Worm (Caenorhabditis elegans) whole organism, early embryonic: Measurements from ENCODE around the gene bath-24.

ENCODE experiments used
- B0310.2 ChIP-seq: sonication (generic microtip); optimal IDR thresholded peaks from 2 replicates; lab custom pipeline; 2016; ENCODE audit warnings: mild to moderate bottlenecking, missing genetic modification characterization, missing compliant biosample characterization
- F13C5.2 ChIP-seq: sonication (generic microtip); optimal IDR thresholded peaks from 2 replicates; lab custom pipeline; 2017; ENCODE audit warnings: mild to moderate bottlenecking, missing genetic modification characterization, inconsistent platforms, missing compliant biosample characterization
- aly-1 ChIP-seq: sonication (generic microtip); optimal IDR thresholded peaks from 2 replicates; lab custom pipeline; 2016; ENCODE audit warnings: missing genetic modification characterization, missing compliant biosample characterization
- ama-1 ChIP-seq: fragments of 150-350 bp; optimal IDR thresholded peaks from 2 replicates; lab custom pipeline; 2014
- ceh-13 ChIP-seq: fragments of 200-800 bp; sonication (Bioruptor generic); optimal IDR thresholded peaks from 2 replicates; lab custom pipeline; 2018; ENCODE audit warnings: mild to moderate bottlenecking, missing genetic modification characterization, missing compliant biosample characterization
- ceh-36 ChIP-seq: sonication (generic microtip); optimal IDR thresholded peaks from 2 replicates; lab custom pipeline; 2016; ENCODE audit warnings: missing genetic modification characterization, inconsistent platforms, missing compliant biosample characterization
- ets-7 ChIP-seq: sonication (generic microtip); optimal IDR thresholded peaks from 2 replicates; lab custom pipeline; 2016; ENCODE audit warnings: missing genotype, missing genetic modification characterization, missing compliant biosample characterization
- flt-1 ChIP-seq: fragments of 200-800 bp; sonication (Bioruptor generic); IDR thresholded peaks from 2 replicates; pipeline ENCODE4 v1.3.6; 2022; ENCODE audit warnings: missing genetic modification characterization, missing compliant biosample characterization
- hmbx-1 ChIP-seq: sonication (generic microtip); optimal IDR thresholded peaks from 2 replicates; lab custom pipeline; 2016; ENCODE audit warnings: mild to moderate bottlenecking, missing genetic modification characterization, missing compliant biosample characterization
- hmg-4 ChIP-seq: fragments of 200-800 bp; sonication (Bioruptor generic); optimal IDR thresholded peaks from 2 replicates; lab custom pipeline; 2018; ENCODE audit warnings: mild to moderate bottlenecking, missing genetic modification characterization, missing compliant biosample characterization
- hnd-1 ChIP-seq: sonication (generic microtip); optimal IDR thresholded peaks from 2 replicates; lab custom pipeline; 2016; ENCODE audit warnings: missing genetic modification characterization, missing compliant biosample characterization
- pes-1 ChIP-seq: fragments of 200-800 bp; sonication (Bioruptor generic); IDR thresholded peaks from 2 replicates; pipeline ENCODE4 v1.3.6; 2022; ENCODE audit warnings: missing genetic modification reagents, missing genetic modification characterization, missing compliant biosample characterization
- scrt-1 ChIP-seq: fragments of 200-800 bp; sonication (Bioruptor generic); IDR thresholded peaks from 2 replicates; pipeline ENCODE4 v1.3.6; 2022; ENCODE audit warnings: missing genetic modification characterization, missing compliant biosample characterization
- sea-1 ChIP-seq: fragments of 200-800 bp; sonication (Bioruptor generic); conservative IDR thresholded peaks from 2 replicates; pipeline ENCODE4 v1.3.6; 2022; ENCODE audit warnings: missing genetic modification characterization, missing compliant biosample characterization
- tbx-11 ChIP-seq: fragments of 200-800 bp; sonication (Bioruptor generic); IDR thresholded peaks from 2 replicates; pipeline ENCODE4 v1.3.6; 2022; ENCODE audit warnings: missing genetic modification characterization, missing compliant biosample characterization
- tbx-37 ChIP-seq: fragments of 200-800 bp; sonication (Bioruptor generic); conservative IDR thresholded peaks from 2 replicates; pipeline ENCODE4 v1.3.6; 2022; ENCODE audit warnings: missing genetic modification reagents, missing genetic modification characterization, missing compliant biosample characterization
- tra-4 ChIP-seq: sonication (generic microtip); optimal IDR thresholded peaks from 2 replicates; lab custom pipeline; 2017; ENCODE audit warnings: missing genetic modification characterization, missing compliant biosample characterization

bath-24 gene

DNA sequence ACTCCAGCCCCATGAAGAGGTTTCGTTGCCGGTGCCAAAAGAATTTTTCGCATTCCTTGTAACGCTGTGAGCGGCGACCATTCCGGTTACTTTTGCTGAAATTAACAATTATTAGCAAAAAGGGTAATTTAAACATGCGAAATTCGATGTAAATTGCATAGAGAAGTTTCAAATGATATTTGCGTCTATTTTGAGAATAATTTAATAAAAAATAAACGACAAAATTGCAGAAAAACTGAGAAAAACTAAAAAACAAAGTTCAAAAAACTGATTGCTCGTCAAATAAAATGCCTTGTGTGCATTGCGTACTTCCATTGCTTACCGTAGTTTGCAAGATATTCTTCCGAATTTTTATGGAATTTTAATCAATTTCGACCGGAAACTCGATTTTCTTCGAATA lies at the start of gene bath-24:
Gene bath-24 (minus strand): TSS at position 101 of the 400 bp plus-strand sequence.
- TF ChIP-seq ets-7 (tag; lab: Kevin White, UChicago) (no peak), ceh-36 (tag; lab: Kevin White, UChicago) (no peak), sea-1 (GFP tag; lab: Robert Waterston, UW) (no peak), hmg-4 (GFP tag; lab: Kevin White, UChicago) (no peak), ceh-13 (no peak), tra-4 (no peak), scrt-1 (GFP tag; lab: Robert Waterston, UW) (no peak), B0310.2 (tag; lab: Kevin White, UChicago) (no peak), tbx-37 (no peak), aly-1 (tag; lab: Kevin White, UChicago) (no peak), F13C5.2 (no peak), pes-1 (GFP tag; lab: Robert Waterston, UW) (no peak), hmbx-1 (tag; lab: Kevin White, UChicago) (no peak), hnd-1 (tag; lab: Kevin White, UChicago) (no peak), flt-1 (GFP tag; lab: Robert Waterston, UW) (no peak), ama-1 (lab: Kevin White, UChicago) (no peak), tbx-11 (GFP tag; lab: Robert Waterston, UW) (no peak)

DNA sequence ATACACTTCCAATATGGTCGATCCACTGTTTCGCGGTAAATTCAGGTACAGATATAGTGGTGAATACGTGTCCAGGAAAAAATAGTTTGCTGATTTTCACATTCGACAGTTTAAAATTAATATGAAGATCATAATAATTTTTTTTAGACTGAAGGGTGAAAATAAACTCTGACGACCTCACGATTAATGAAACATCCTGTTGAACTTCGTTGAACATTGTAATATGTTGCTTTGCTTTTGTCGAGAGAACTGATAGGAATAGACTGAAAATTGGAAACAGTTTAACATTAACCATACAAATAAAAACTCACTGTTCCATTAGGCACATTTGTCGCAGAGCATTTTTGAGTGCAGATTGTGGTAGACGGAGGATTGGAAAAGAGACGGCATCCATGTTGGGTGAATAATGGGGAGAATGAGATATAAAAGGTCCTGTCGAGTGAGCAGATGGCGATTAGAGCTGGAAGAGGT lies 48.1 kb upstream of the bath-24 start, which contains the start of gene fbxb-37:
Gene fbxb-37 (minus strand): TSS at position 421 of the 471 bp plus-strand sequence.
- TF ChIP-seq tbx-11 (GFP tag; lab: Robert Waterston, UW) (no peak), sea-1 (GFP tag; lab: Robert Waterston, UW) (no peak), ets-7 (tag; lab: Kevin White, UChicago) (no peak), flt-1 (GFP tag; lab: Robert Waterston, UW) (no peak), tbx-37 (no peak), ceh-13 (no peak), B0310.2 (tag; lab: Kevin White, UChicago) (no peak), F13C5.2 (no peak), hmg-4 (GFP tag; lab: Kevin White, UChicago) (no peak), ama-1 (lab: Kevin White, UChicago) (no peak), tra-4 (no peak), aly-1 (tag; lab: Kevin White, UChicago) (no peak), ceh-36 (tag; lab: Kevin White, UChicago) (no peak), hmbx-1 (tag; lab: Kevin White, UChicago) (no peak), hnd-1 (tag; lab: Kevin White, UChicago) (no peak), scrt-1 (GFP tag; lab: Robert Waterston, UW) (no peak), pes-1 (GFP tag; lab: Robert Waterston, UW) (no peak)

DNA sequence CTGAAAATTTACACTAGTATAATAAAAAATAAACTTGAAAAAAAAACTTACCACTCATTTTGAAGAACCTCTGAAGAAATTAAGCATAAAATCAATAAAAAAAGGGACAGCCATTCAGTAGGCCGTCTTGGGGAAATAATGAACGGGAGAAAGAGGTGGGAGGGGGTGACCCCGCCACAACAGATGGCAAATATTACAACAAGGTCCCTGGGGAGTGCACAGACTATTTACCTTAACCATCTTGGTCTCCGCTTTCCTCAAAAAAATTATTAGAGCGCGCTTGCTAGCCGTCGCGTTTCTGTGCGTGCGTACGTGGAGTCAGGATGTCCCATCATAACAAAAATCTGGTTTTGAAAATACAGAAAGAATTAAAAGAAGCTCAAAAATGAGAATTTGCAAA lies 46.6 kb upstream of the bath-24 start, which contains the start of gene T16A1.10:
Gene T16A1.10 (minus strand): TSS at position 123 of the 400 bp plus-strand sequence.
- no peak for TF ChIP-seq scrt-1 (GFP tag; lab: Robert Waterston, UW)
- peak; percentile 1 for TF ChIP-seq ceh-36 (tag; lab: Kevin White, UChicago)
- TF ChIP-seq aly-1 (tag; lab: Kevin White, UChicago), result no peak
- no peak for TF ChIP-seq tbx-37
- TF ChIP-seq hmg-4 (GFP tag; lab: Kevin White, UChicago), result peak; percentile 16
- TF ChIP-seq F13C5.2, result no peak
- TF ChIP-seq ceh-13, result no peak

DNA sequence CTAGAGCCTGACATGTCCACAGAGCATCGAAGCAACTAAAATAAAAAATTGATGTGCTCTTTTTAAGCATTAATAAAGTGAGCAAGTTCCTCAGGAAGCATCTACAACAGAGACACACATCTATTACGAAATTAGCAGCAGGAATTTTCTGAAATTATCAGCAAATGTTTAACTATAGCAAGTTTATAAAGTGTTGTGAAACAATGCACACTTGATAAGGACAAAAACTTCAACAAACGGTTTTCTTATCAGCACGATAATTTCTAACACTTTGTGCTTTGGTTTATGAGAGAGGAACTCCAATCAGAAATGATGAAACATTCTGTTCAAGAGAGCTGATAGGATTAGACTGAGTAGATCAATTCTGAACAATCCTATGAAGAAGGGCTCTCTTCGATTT lies 45.2 kb upstream of the bath-24 start, which contains the start of gene trpl-5:
Gene trpl-5 (minus strand): TSS at position 32 of the 400 bp plus-strand sequence.
- TF ChIP-seq pes-1 (GFP tag; lab: Robert Waterston, UW) (no peak), hmbx-1 (tag; lab: Kevin White, UChicago) (no peak), F13C5.2 (no peak), scrt-1 (GFP tag; lab: Robert Waterston, UW) (no peak), flt-1 (GFP tag; lab: Robert Waterston, UW) (no peak), B0310.2 (tag; lab: Kevin White, UChicago) (no peak), ets-7 (tag; lab: Kevin White, UChicago) (no peak), hmg-4 (GFP tag; lab: Kevin White, UChicago) (no peak), ceh-13 (no peak), hnd-1 (tag; lab: Kevin White, UChicago) (no peak), tbx-37 (no peak), tra-4 (no peak)

DNA sequence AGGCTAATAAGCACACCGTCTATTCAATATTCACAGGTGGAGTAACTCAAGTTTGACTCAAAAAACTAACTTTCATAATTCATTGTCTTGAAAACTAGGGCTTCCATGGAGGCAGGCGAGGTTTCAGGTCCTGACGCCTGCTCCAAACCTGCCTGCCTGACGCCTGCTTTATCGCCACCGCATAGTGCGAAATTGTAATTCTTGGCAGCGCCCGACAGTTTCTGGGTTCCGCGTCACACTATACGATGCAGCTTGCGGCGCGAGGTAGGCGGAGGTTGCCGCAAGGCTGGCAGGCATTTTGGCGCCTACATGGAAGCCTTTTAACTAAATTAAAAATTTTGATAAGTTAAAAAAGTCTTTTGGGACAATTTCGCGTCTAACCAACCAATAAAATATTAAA lies 41.8 kb upstream of the bath-24 start:
- TF ChIP-seq tbx-37, result no peak
- TF ChIP-seq hmg-4 (GFP tag; lab: Kevin White, UChicago), result no peak
- TF ChIP-seq hmbx-1 (tag; lab: Kevin White, UChicago), result no peak
- no peak for TF ChIP-seq hnd-1 (tag; lab: Kevin White, UChicago)

DNA sequence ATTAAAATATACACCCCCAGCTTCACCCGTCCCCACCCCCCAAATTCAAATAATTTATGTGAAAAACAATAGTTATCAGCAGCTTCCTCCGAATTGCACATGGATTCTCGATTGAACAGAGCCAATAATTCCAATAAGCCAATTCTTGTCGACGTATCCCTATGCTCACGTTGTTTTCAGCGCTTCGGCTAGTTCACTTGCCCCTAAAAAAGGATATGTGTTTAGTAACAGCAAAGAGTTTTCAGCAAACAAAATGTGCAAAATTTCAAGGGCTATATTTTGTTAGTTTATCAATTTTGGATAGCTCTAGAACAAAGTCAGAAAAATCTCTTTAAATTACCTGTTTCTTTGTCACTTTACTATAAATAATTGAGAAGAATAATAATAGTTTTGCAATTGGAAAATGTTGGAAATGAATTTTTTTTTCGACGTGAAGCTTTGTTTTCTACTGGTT lies 38.3 kb upstream of the bath-24 start, which contains the start of the genes T16A1.5 and fbxc-49:
Gene T16A1.5 (minus strand): TSS at position 101 of the 454 bp plus-strand sequence.
Gene fbxc-49 (plus strand): TSS at position 404 of the 454 bp plus-strand sequence.
- no peak for TF ChIP-seq tra-4

DNA sequence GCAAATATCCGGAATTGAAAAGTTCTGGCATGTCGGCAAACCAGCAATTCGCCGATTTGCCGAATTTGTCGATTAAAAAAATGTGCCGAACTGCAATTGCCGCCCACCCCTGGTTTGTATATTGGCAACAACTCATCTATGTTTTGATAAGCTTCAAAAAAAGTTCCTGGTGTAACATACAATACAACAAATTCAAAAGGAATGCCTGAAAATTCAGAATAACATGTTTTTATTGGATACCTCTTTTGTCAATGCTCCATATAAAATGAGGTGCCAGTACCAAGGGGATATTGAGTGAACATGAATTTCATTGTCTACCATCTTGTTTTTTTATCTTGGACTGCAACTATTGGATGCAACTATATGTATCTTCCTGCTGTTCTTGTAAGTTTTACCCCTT lies 35.9 kb upstream of the bath-24 start, which contains the start of gene T16A1.4:
Gene T16A1.4 (plus strand): TSS at position 301 of the 400 bp plus-strand sequence.
- TF ChIP-seq tbx-37 (no peak), ceh-36 (tag; lab: Kevin White, UChicago) (no peak), scrt-1 (GFP tag; lab: Robert Waterston, UW) (no peak), hmbx-1 (tag; lab: Kevin White, UChicago) (no peak)

DNA sequence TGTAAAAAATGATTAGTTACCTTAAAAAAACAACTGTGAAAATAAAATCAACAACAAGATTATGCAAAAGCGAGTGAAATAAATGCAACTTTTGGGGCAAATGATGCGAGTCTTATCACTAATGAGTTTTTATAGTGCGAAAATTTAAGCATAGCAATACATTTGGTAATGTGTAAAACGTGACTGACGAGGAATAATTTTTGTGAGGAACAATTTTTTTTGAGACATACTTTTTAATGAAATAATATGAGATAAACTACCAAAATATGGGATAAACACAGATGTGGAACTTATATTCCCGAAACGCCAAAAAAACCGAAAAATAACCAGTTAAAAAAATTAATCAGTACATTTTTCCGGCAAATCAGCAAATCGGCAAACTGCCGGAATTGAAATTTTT lies 35.0 kb upstream of the bath-24 start, which contains the start of gene F07E5.9:
Gene F07E5.9 (minus strand): TSS at position 101 of the 400 bp plus-strand sequence.
- no peak for TF ChIP-seq tbx-11 (GFP tag; lab: Robert Waterston, UW)
- no peak for TF ChIP-seq ama-1 (lab: Kevin White, UChicago)
- TF ChIP-seq scrt-1 (GFP tag; lab: Robert Waterston, UW), result no peak
- no peak for TF ChIP-seq ceh-13
